Worm (Caenorhabditis elegans) whole organism, L2 larva: ENCODE measurements around the gene AH9.1.

Experiments used
- C34F6.9 ChIP-seq: fragments of 150-350 bp; optimal IDR thresholded peaks from 2 replicates; lab custom pipeline; 2014; ENCODE audit warnings: missing biosample characterization, missing genetic modification characterization
- F13H6.1 ChIP-seq: sonication (generic microtip); optimal IDR thresholded peaks from 2 replicates; lab custom pipeline; 2016; ENCODE audit warnings: missing genetic modification characterization, missing compliant biosample characterization
- R02D3.7 ChIP-seq: fragments of 150-350 bp; optimal IDR thresholded peaks from 2 replicates; lab custom pipeline; 2014; ENCODE audit warnings: missing biosample characterization, missing genetic modification characterization
- Y55F3AM.14 ChIP-seq: fragments of 200-800 bp; sonication (Bioruptor generic); optimal IDR thresholded peaks from 2 replicates; lab custom pipeline; 2018; ENCODE audit warnings: mild to moderate bottlenecking, missing genetic modification characterization, missing compliant biosample characterization
- ZK546.5 ChIP-seq: sonication (generic microtip); optimal IDR thresholded peaks from 2 replicates; lab custom pipeline; 2017; ENCODE audit warnings: missing biosample characterization, missing genetic modification characterization
- aly-2 ChIP-seq: fragments of 150-350 bp; optimal IDR thresholded peaks from 2 replicates; lab custom pipeline; 2014; ENCODE audit warnings: missing biosample characterization, missing genetic modification characterization
- ama-1 ChIP-seq: fragments of 150-350 bp; optimal IDR thresholded peaks from 2 replicates; lab custom pipeline; 2018; ENCODE audit warnings: inconsistent platforms
- blmp-1 ChIP-seq: sonication (generic microtip); optimal IDR thresholded peaks from 2 replicates; lab custom pipeline; 2017; ENCODE audit warnings: missing genetic modification characterization, mild to moderate bottlenecking, missing compliant biosample characterization, antibody characterized with exemption, moderate library complexity; ENCODE audit not compliant: insufficient read depth
- ceh-16 ChIP-seq: fragments of 150-350 bp; optimal IDR thresholded peaks from 2 replicates; lab custom pipeline; 2014; ENCODE audit warnings: missing biosample characterization, missing genetic modification characterization
- ceh-82 ChIP-seq: fragments of 150-350 bp; optimal IDR thresholded peaks from 2 replicates; lab custom pipeline; 2014; ENCODE audit warnings: missing biosample characterization, missing genetic modification characterization
- crh-2 ChIP-seq: sonication (generic microtip); optimal IDR thresholded peaks from 2 replicates; lab custom pipeline; 2017; ENCODE audit warnings: missing biosample characterization, missing genetic modification characterization
- dmd-4 ChIP-seq: sonication (generic microtip); optimal IDR thresholded peaks from 2 replicates; lab custom pipeline; 2017; ENCODE audit warnings: missing biosample characterization, missing genetic modification characterization
- egl-27 ChIP-seq: sonication (generic microtip); optimal IDR thresholded peaks from 3 replicates; lab custom pipeline; 2017; ENCODE audit warnings: missing biosample characterization, missing genetic modification reagents, missing genetic modification characterization
- elt-1 ChIP-seq: fragments of 150-350 bp; optimal IDR thresholded peaks from 2 replicates; lab custom pipeline; 2014; ENCODE audit warnings: missing biosample characterization, missing genetic modification characterization
- elt-3 ChIP-seq: sonication (generic microtip); optimal IDR thresholded peaks from 2 replicates; lab custom pipeline; 2017; ENCODE audit warnings: missing biosample characterization, missing genetic modification characterization
- fos-1 ChIP-seq: fragments of 150-350 bp; optimal IDR thresholded peaks from 2 replicates; lab custom pipeline; 2014; ENCODE audit warnings: missing biosample characterization, missing genetic modification characterization
- gmeb-1 ChIP-seq: fragments of 150-350 bp; optimal IDR thresholded peaks from 2 replicates; lab custom pipeline; 2014; ENCODE audit warnings: missing biosample characterization, missing genetic modification characterization
- lin-11 ChIP-seq: fragments of 150-350 bp; sonication (generic microtip); optimal IDR thresholded peaks from 2 replicates; lab custom pipeline; 2014; ENCODE audit warnings: missing biosample characterization, missing genetic modification characterization, inconsistent platforms, mixed read lengths
- lin-13 ChIP-seq: fragments of 150-350 bp; optimal IDR thresholded peaks from 2 replicates; lab custom pipeline; 2014; ENCODE audit warnings: missing biosample characterization, missing genetic modification reagents, missing genetic modification characterization
- lin-39 ChIP-seq: fragments of 150-350 bp; optimal IDR thresholded peaks from 2 replicates; lab custom pipeline; 2014; ENCODE audit warnings: missing biosample characterization, missing genetic modification reagents, missing genetic modification characterization
- lsy-2 ChIP-seq, 2 experiments: fragments of 150-350 bp in 1 of 2; sonication (generic microtip) in 1 of 2; optimal IDR thresholded peaks; 2 replicates each; lab custom pipeline; 2014 to 2017; ENCODE audit warnings: missing biosample characterization in 2 of 2, missing genetic modification characterization in 2 of 2
- mab-5 ChIP-seq: fragments of 150-350 bp; optimal IDR thresholded peaks from 2 replicates; lab custom pipeline; 2014; ENCODE audit warnings: missing biosample characterization, missing genetic modification characterization
- mbf-1 ChIP-seq: sonication (generic microtip); optimal IDR thresholded peaks from 2 replicates; lab custom pipeline; 2017; ENCODE audit warnings: missing biosample characterization, missing genetic modification characterization
- nhr-10 ChIP-seq: sonication (generic microtip); optimal IDR thresholded peaks from 2 replicates; lab custom pipeline; 2017; ENCODE audit warnings: missing biosample characterization, missing genetic modification characterization
- nhr-11 ChIP-seq: fragments of 150-350 bp; optimal IDR thresholded peaks from 2 replicates; lab custom pipeline; 2014; ENCODE audit warnings: missing biosample characterization, missing genetic modification characterization
- nhr-12 ChIP-seq: fragments of 150-350 bp; optimal IDR thresholded peaks from 2 replicates; lab custom pipeline; 2014; ENCODE audit warnings: missing biosample characterization, missing genetic modification characterization
- nhr-129 ChIP-seq: fragments of 150-350 bp; optimal IDR thresholded peaks from 2 replicates; lab custom pipeline; 2014; ENCODE audit warnings: missing biosample characterization, missing genetic modification characterization
- nhr-21 ChIP-seq: fragments of 150-350 bp; optimal IDR thresholded peaks from 2 replicates; lab custom pipeline; 2014; ENCODE audit warnings: missing biosample characterization, missing genetic modification characterization
- nhr-23 ChIP-seq: fragments of 150-350 bp; optimal IDR thresholded peaks from 2 replicates; lab custom pipeline; 2014; ENCODE audit warnings: missing biosample characterization, missing genetic modification reagents, missing genetic modification characterization
- nhr-237 ChIP-seq: fragments of 150-350 bp; optimal IDR thresholded peaks from 2 replicates; lab custom pipeline; 2014; ENCODE audit warnings: missing biosample characterization, missing genetic modification characterization
- nhr-25 ChIP-seq: fragments of 150-350 bp; sonication (generic microtip); optimal IDR thresholded peaks from 3 replicates; lab custom pipeline; 2014; ENCODE audit warnings: missing biosample characterization, missing genetic modification characterization
- nhr-6 ChIP-seq: fragments of 150-350 bp; optimal IDR thresholded peaks from 2 replicates; lab custom pipeline; 2014; ENCODE audit warnings: missing biosample characterization, missing genetic modification characterization
- nhr-77 ChIP-seq: fragments of 150-350 bp; optimal IDR thresholded peaks from 2 replicates; lab custom pipeline; 2014; ENCODE audit warnings: missing biosample characterization, missing genetic modification characterization
- peb-1 ChIP-seq: fragments of 150-350 bp; optimal IDR thresholded peaks from 2 replicates; lab custom pipeline; 2014; ENCODE audit warnings: missing biosample characterization, missing genetic modification characterization
- sem-4 ChIP-seq: fragments of 150-350 bp; optimal IDR thresholded peaks from 2 replicates; lab custom pipeline; 2014; ENCODE audit warnings: missing biosample characterization, missing genetic modification reagents, missing genetic modification characterization
- skn-1 ChIP-seq: sonication (generic microtip); optimal IDR thresholded peaks from 2 replicates; lab custom pipeline; 2017; ENCODE audit warnings: missing biosample characterization, missing genetic modification characterization
- sma-3 ChIP-seq: sonication (generic microtip); optimal IDR thresholded peaks from 2 replicates; lab custom pipeline; 2016; ENCODE audit warnings: missing genetic modification reagents, missing genetic modification characterization, missing compliant biosample characterization
- sma-9 ChIP-seq, 2 experiments: fragments of 150-350 bp in 1 of 2; sonication (generic microtip) in 1 of 2; optimal IDR thresholded peaks; 2 replicates each; lab custom pipeline; 2014 to 2016; ENCODE audit warnings: missing genetic modification characterization in 2 of 2, mild to moderate bottlenecking in 1 of 2, missing biosample characterization in 1 of 2, missing compliant biosample characterization in 1 of 2, missing genetic modification reagents in 1 of 2, moderate library complexity in 1 of 2
- snpc-4 ChIP-seq: fragments of 150-350 bp; optimal IDR thresholded peaks from 2 replicates; lab custom pipeline; 2014; ENCODE audit warnings: missing biosample characterization, missing genetic modification characterization
- unc-39 ChIP-seq: fragments of 150-350 bp; optimal IDR thresholded peaks from 2 replicates; lab custom pipeline; 2014; ENCODE audit warnings: missing biosample characterization, missing genetic modification characterization
- unc-55 ChIP-seq: fragments of 150-350 bp; sonication (generic microtip); optimal IDR thresholded peaks from 3 replicates; lab custom pipeline; 2014; ENCODE audit warnings: missing biosample characterization, missing genetic modification reagents, missing genetic modification characterization
- unc-62 ChIP-seq: fragments of 150-350 bp; optimal IDR thresholded peaks from 2 replicates; lab custom pipeline; 2014; ENCODE audit warnings: missing biosample characterization, missing genetic modification reagents, missing genetic modification characterization
- zag-1 ChIP-seq: fragments of 150-350 bp; optimal IDR thresholded peaks from 2 replicates; lab custom pipeline; 2014; ENCODE audit warnings: missing biosample characterization, missing genetic modification characterization
- ztf-11 ChIP-seq: sonication (generic microtip); optimal IDR thresholded peaks from 2 replicates; lab custom pipeline; 2017; ENCODE audit warnings: missing biosample characterization, missing genetic modification characterization
- ztf-4 ChIP-seq: fragments of 150-350 bp; optimal IDR thresholded peaks from 2 replicates; lab custom pipeline; 2014; ENCODE audit warnings: missing biosample characterization, missing genetic modification characterization

The AH9.1 gene

DNA sequence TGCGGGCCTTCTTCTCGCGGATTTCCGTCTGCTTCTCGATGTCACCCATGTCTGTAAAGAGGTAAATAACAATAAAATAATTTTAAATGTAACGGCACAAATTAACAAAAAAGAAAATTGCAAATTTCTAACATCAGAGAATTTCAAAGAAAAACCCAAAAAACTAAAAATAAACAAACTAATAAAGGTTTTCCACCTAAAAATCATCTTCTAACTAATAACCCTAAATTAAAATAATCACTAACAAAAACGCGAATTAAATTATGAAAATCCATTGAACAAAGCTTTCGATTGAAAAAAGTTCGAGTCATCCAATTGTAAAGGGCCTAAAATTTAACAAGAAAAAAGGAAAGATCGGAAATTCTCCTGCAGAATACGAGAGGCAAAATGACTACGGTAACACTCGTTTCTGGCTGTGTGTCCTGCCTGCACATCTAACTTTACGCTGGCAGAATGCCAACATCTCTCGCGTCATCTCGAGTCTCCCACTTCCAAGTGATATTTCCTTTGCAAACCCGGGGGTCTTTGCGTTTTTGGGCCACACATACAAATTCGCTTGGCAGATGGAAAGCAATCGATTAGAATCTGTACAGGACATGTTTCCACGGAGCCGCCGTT, 4.1 kb downstream of the AH9.1 start, which contains the start of gene rpl-11.2 (continued):
- TF ChIP-seq nhr-77, result peak; percentile 88
- peak; percentile 91 for TF ChIP-seq gmeb-1 (tag; lab: Kevin White, UChicago)
- peak; percentile 98 for TF ChIP-seq sma-9 (GFP tag; optimal IDR thresholded peaks at IDR 0.05; lab: Kevin White, UChicago)
- no peak for TF ChIP-seq sma-9 (tag; optimal IDR thresholded peaks at IDR 0.05; lab: Kevin White, UChicago)
- TF ChIP-seq ZK546.5 (tag; lab: Kevin White, UChicago), result peak; percentile 99
- TF ChIP-seq nhr-11, result no peak
- peak; percentile 67 for TF ChIP-seq unc-62
- peak; percentile 77 for TF ChIP-seq nhr-237 (tag; lab: Kevin White, UChicago)
- TF ChIP-seq ceh-82 (tag; lab: Kevin White, UChicago), result peak; percentile 86
- no peak for TF ChIP-seq lin-39 (tag; lab: Kevin White, UChicago)
- peak; percentile 92 for TF ChIP-seq Y55F3AM.14 (GFP tag; lab: Kevin White, UChicago)
- TF ChIP-seq R02D3.7 (tag; lab: Kevin White, UChicago), result peak; percentile 52
- TF ChIP-seq egl-27 (tag; lab: Kevin White, UChicago), result peak; percentile 87

DNA sequence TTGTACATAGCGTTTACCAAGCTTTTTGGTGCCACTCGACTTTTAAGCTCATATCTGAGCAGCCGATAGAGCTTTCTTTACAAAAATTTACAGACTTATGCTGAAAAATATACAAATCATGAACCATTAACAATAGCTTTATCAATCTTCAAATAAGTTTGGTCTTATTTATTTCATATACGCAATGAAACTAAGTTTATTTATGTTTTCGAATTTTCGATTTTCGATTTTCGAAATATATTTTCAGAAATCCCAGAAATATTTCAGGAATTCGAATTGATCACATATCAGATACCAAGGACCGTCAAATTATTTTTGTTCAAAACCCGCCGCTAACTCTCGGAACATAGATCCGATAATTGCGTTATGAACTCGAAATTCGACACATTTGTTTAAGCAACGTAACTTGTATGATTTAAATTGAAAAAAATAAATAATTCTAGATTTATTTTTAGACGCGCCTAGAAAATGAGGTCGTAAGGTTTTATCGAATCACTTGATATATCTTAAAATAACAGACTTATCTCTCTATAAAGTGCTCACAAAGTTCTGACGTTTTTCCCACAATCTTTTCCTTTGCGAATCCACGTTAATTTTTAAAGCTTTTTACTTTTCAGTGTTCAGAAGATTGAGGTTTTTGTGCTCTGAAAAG, 5.5 kb downstream of the AH9.1 start:
- no peak for TF ChIP-seq F13H6.1 (tag; lab: Kevin White, UChicago)
- TF ChIP-seq unc-62, result no peak
- peak; percentile 1 for TF ChIP-seq nhr-237 (tag; lab: Kevin White, UChicago)
- no peak for TF ChIP-seq ztf-11
- TF ChIP-seq elt-3 (tag; lab: Kevin White, UChicago), result no peak
- no peak for TF ChIP-seq C34F6.9 (tag; lab: Kevin White, UChicago)

DNA sequence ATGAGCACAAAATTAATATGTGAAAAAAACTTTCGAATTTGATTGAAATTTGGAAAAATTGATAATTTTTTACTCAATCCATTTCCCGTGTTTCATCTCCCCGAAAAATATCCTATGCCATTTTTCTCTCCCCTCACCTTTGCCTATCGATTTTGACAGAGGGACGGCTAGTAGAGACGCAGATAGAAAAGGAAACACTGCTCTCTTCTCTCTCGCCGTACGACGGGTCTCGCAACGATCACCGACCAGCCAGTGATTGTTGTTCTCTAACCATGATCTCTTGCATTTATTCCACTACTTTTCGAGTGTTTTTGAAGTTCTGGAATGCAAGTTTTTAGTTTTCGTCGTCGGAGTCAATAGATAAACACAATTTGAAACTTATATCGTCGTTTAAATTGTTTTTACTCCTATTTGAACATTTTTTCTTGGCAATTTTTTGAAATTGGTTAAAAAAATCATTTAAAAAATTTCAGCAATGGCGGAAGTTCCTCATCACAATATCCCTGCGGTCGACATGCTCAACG, 9.3 kb downstream of the AH9.1 start, which contains the start of gene vha-15:
Gene vha-15 (plus strand): TSS at position 474 of the 524 bp plus-strand sequence.
- TF ChIP-seq lin-11, result peak; percentile 71
- peak; percentile 73 to 93 for TF ChIP-seq lsy-2 (tag; optimal IDR thresholded peaks at IDR 0.05; lab: Kevin White, UChicago)
- no peak for TF ChIP-seq nhr-23
- peak; percentile 87 for TF ChIP-seq fos-1 (tag; lab: Kevin White, UChicago)
- peak; percentile 54 for TF ChIP-seq nhr-6 (tag; lab: Kevin White, UChicago)
- peak; percentile 92 for TF ChIP-seq unc-55 (GFP tag; lab: Kevin White, UChicago)
- no peak for TF ChIP-seq aly-2 (tag; lab: Kevin White, UChicago)
- TF ChIP-seq peb-1, result no peak
- TF ChIP-seq mab-5 (tag; lab: Kevin White, UChicago), result peak; percentile 30
- no peak for TF ChIP-seq mbf-1
- no peak for TF ChIP-seq elt-3 (tag; lab: Kevin White, UChicago)
- TF ChIP-seq nhr-11, result no peak
- peak; percentile 63 for TF ChIP-seq sem-4 (tag; lab: Kevin White, UChicago)
- peak; percentile 80 for TF ChIP-seq F13H6.1 (tag; lab: Kevin White, UChicago)
- TF ChIP-seq ztf-4, result no peak
- peak; percentile 61 for TF ChIP-seq nhr-21 (tag; lab: Kevin White, UChicago)
- TF ChIP-seq unc-62, result no peak
- peak; percentile 80 for TF ChIP-seq egl-27 (tag; lab: Kevin White, UChicago)
- TF ChIP-seq lin-39 (tag; lab: Kevin White, UChicago), result no peak
- no peak for TF ChIP-seq ztf-11
- peak; percentile 92 for TF ChIP-seq nhr-129 (tag; lab: Kevin White, UChicago)
- TF ChIP-seq elt-1 (tag; lab: Kevin White, UChicago), result no peak
- TF ChIP-seq sma-9 (GFP tag; optimal IDR thresholded peaks at IDR 0.05; lab: Kevin White, UChicago), result peak; percentile 76
- no peak for TF ChIP-seq sma-9 (tag; optimal IDR thresholded peaks at IDR 0.05; lab: Kevin White, UChicago)
- peak; percentile 47 for TF ChIP-seq sma-3 (GFP tag; lab: Kevin White, UChicago)
- TF ChIP-seq unc-39 (tag; lab: Kevin White, UChicago), result no peak
- TF ChIP-seq nhr-25 (tag; lab: Kevin White, UChicago), result peak; percentile 77
- peak; percentile 29 for TF ChIP-seq nhr-237 (tag; lab: Kevin White, UChicago)
- TF ChIP-seq ceh-82 (tag; lab: Kevin White, UChicago), result peak; percentile 25
- no peak for TF ChIP-seq nhr-12 (tag; lab: Kevin White, UChicago)
- no peak for TF ChIP-seq nhr-77
- peak; percentile 89 for TF ChIP-seq crh-2
- peak; percentile 64 for TF ChIP-seq gmeb-1 (tag; lab: Kevin White, UChicago)
- no peak for TF ChIP-seq nhr-10 (tag; lab: Kevin White, UChicago)
- TF ChIP-seq skn-1, result no peak
- TF ChIP-seq zag-1 (tag; lab: Kevin White, UChicago), result peak; percentile 50
- TF ChIP-seq lin-13 (GFP tag; lab: Kevin White, UChicago), result peak; percentile 80
- TF ChIP-seq snpc-4 (tag; lab: Kevin White, UChicago), result peak; percentile 73
- TF ChIP-seq dmd-4, result no peak
- TF ChIP-seq ceh-16 (tag; lab: Kevin White, UChicago), result peak; percentile 52
- peak; percentile 89 for TF ChIP-seq C34F6.9 (tag; lab: Kevin White, UChicago)
- TF ChIP-seq ama-1, result no peak
- peak; percentile 73 for TF ChIP-seq ZK546.5 (tag; lab: Kevin White, UChicago)
- TF ChIP-seq R02D3.7 (tag; lab: Kevin White, UChicago), result no peak
- TF ChIP-seq blmp-1, result no peak
